Worm (Caenorhabditis elegans): Measurements from ENCODE around the gene R144.11.
A peak's percentile ranks its signal among the peaks of the same experiment; 100 is the strongest.

The R144.11 gene

ce11 chrIII:4998111-4998859, 10.3 kb downstream of the R144.11 start, which contains the start of gene tmem-131:
tmem-131 (minus strand) TSS chrIII:4998161.
- TF ChIP-seq pha-4 (tag; optimal IDR thresholded peaks at IDR 0.05): no peak
- TF ChIP-seq ztf-11 (tag; optimal IDR thresholded peaks at IDR 0.05): no peak
- no peak for TF ChIP-seq egl-5 (tag; optimal IDR thresholded peaks at IDR 0.05)
- TF ChIP-seq ceh-82 (tag; optimal IDR thresholded peaks at IDR 0.05): no peak
- TF ChIP-seq mml-1 (tag; optimal IDR thresholded peaks at IDR 0.05): no peak
- no peak for TF ChIP-seq sea-2 (GFP tag; optimal IDR thresholded peaks at IDR 0.05)
- no peak for TF ChIP-seq jun-1 (tag; optimal IDR thresholded peaks at IDR 0.05)
- TF ChIP-seq ceh-28 (tag; optimal IDR thresholded peaks at IDR 0.05): peak; percentile 79
- TF ChIP-seq ceh-16 (tag; optimal IDR thresholded peaks at IDR 0.05): no peak
- TF ChIP-seq elt-3 (tag; optimal IDR thresholded peaks at IDR 0.05): no peak
- peak; percentile 91 for TF ChIP-seq nhr-25 (tag; optimal IDR thresholded peaks at IDR 0.05)
- TF ChIP-seq unc-62 (GFP tag; optimal IDR thresholded peaks at IDR 0.05): no peak
- TF ChIP-seq nhr-67 (tag; optimal IDR thresholded peaks at IDR 0.05): no peak
- peak; percentile 36 for TF ChIP-seq nfya-1 (tag; optimal IDR thresholded peaks at IDR 0.05; ENCODE audit: insufficient read depth)
- no peak for TF ChIP-seq nhr-43 (tag; optimal IDR thresholded peaks at IDR 0.05; ENCODE audit: poor library complexity, severe bottlenecking)
- TF ChIP-seq nhr-23 (tag; optimal IDR thresholded peaks at IDR 0.05): peak; percentile 83
- no peak for TF ChIP-seq pqm-1 (tag; optimal IDR thresholded peaks at IDR 0.05)
- TF ChIP-seq eor-1 (tag; optimal IDR thresholded peaks at IDR 0.05): no peak
- TF ChIP-seq nhr-28 (tag; optimal IDR thresholded peaks at IDR 0.05): no peak
- no peak for TF ChIP-seq zag-1 (tag; optimal IDR thresholded peaks at IDR 0.05)
- TF ChIP-seq mdl-1 (tag; optimal IDR thresholded peaks at IDR 0.05): no peak
- no peak for TF ChIP-seq nhr-76 (tag; optimal IDR thresholded peaks at IDR 0.05)
- TF ChIP-seq fkh-2 (tag; optimal IDR thresholded peaks at IDR 0.05): no peak
- no peak for TF ChIP-seq elt-2 (tag; optimal IDR thresholded peaks at IDR 0.05)
- TF ChIP-seq ceh-9 (tag; optimal IDR thresholded peaks at IDR 0.05): no peak
- no peak for TF ChIP-seq nhr-11 (tag; optimal IDR thresholded peaks at IDR 0.05)
- no peak for TF ChIP-seq egl-27 (tag; optimal IDR thresholded peaks at IDR 0.05)
- TF ChIP-seq fos-1 (tag; optimal IDR thresholded peaks at IDR 0.05): no peak
- TF ChIP-seq hmg-11 (tag; optimal IDR thresholded peaks at IDR 0.05): no peak
- no peak for TF ChIP-seq lin-39 (tag; optimal IDR thresholded peaks at IDR 0.05)
- no peak for TF ChIP-seq nhr-12 (tag; optimal IDR thresholded peaks at IDR 0.05)
- no peak for TF ChIP-seq nhr-77 (tag; optimal IDR thresholded peaks at IDR 0.05)

- TF ChIP-seq eor-1 (tag; optimal IDR thresholded peaks at IDR 0.05): no peak
These were observed 21.0 kb downstream of the R144.11 start for ce11 chrIII:4987666-4988065.

ce11 chrIII:4986790-4987259, 21.8 kb downstream of the R144.11 start, which contains the start of the genes C27F2.10 and wdr-60:
C27F2.10 (minus strand) TSS chrIII:4986898.
wdr-60 (plus strand) TSS chrIII:4987209.
- no peak for TF ChIP-seq unc-62 (GFP tag; optimal IDR thresholded peaks at IDR 0.05)
- TF ChIP-seq eor-1 (tag; optimal IDR thresholded peaks at IDR 0.05): no peak
- no peak for TF ChIP-seq nhr-76 (tag; optimal IDR thresholded peaks at IDR 0.05)
- no peak for TF ChIP-seq egl-5 (tag; optimal IDR thresholded peaks at IDR 0.05)
- no peak for TF ChIP-seq aly-2 (tag; optimal IDR thresholded peaks at IDR 0.05)
- no peak for TF ChIP-seq ceh-82 (tag; optimal IDR thresholded peaks at IDR 0.05)
- TF ChIP-seq skn-1 (tag; optimal IDR thresholded peaks at IDR 0.05): no peak
- TF ChIP-seq jun-1 (tag; optimal IDR thresholded peaks at IDR 0.05): no peak
- no peak for TF ChIP-seq ceh-16 (tag; optimal IDR thresholded peaks at IDR 0.05)
- peak; percentile 55 for TF ChIP-seq nfya-1 (tag; optimal IDR thresholded peaks at IDR 0.05; ENCODE audit: insufficient read depth)
- TF ChIP-seq nhr-67 (tag; optimal IDR thresholded peaks at IDR 0.05): no peak
- peak; percentile 1 for TF ChIP-seq nhr-23 (tag; optimal IDR thresholded peaks at IDR 0.05)
- peak; percentile 44 for TF ChIP-seq lin-15B (tag; optimal IDR thresholded peaks at IDR 0.05)
- no peak for TF ChIP-seq ama-1 (optimal IDR thresholded peaks at IDR 0.05)
- TF ChIP-seq fos-1 (tag; optimal IDR thresholded peaks at IDR 0.05): no peak
